Worm (Caenorhabditis elegans) whole organism, L4 larva: Measurements from ENCODE around the gene sup-37.

Experiments used
- Y48G9A.11 ChIP-seq: fragments of 200-800 bp; sonication (Bioruptor generic); IDR thresholded peaks from 2 replicates; pipeline ENCODE4 v1.3.6; 2022; ENCODE audit warnings: missing genetic modification reagents, missing genetic modification characterization, missing compliant biosample characterization
- ces-1 ChIP-seq: fragments of 150-350 bp; sonication (generic microtip); optimal IDR thresholded peaks from 4 replicates; lab custom pipeline; 2014; ENCODE audit warnings: missing biosample characterization, missing genetic modification reagents, missing genetic modification characterization

DNA sequence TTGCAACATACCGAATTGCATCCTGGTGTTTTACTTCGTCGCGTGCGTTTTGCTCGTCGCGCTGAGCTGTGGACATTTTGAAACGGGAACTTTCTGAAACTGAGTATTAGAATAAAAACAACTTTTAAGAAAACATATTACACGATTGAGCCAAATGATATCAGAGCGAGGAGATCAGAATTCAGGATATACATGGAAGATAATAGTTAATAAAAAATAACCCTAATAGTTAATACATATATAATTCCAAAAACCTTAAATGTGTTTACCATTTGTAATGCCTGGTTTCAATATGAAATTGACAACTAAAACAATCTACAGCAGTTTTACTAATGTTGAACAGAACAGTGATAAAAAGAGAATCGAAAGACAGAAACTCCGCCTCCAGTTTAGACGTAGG lies 23.5 kb upstream of the sup-37 start, which contains the start of gene B0507.8:
- no peak for TF ChIP-seq Y48G9A.11 (GFP tag; lab: Robert Waterston, UW)
- TF ChIP-seq ces-1 (GFP tag; lab: Kevin White, UChicago) = no peak
